Worm (Caenorhabditis elegans) whole organism, L1 larva: ENCODE data around the gene F57A8.1.

Source experiments
- ama-1 ChIP-seq: fragments of 150-350 bp; optimal IDR thresholded peaks from 2 replicates; lab custom pipeline; 2014
- lin-13 ChIP-seq: fragments of 150-350 bp; optimal IDR thresholded peaks from 2 replicates; lab custom pipeline; 2014; ENCODE audit warnings: missing biosample characterization, missing genetic modification reagents, missing genetic modification characterization
- nhr-12 ChIP-seq: sonication (generic microtip); optimal IDR thresholded peaks from 2 replicates; lab custom pipeline; 2017; ENCODE audit warnings: missing biosample characterization, missing genetic modification characterization
- snpc-4 ChIP-seq: fragments of 150-350 bp; optimal IDR thresholded peaks from 2 replicates; lab custom pipeline; 2014; ENCODE audit warnings: missing biosample characterization, missing genetic modification characterization

DNA sequence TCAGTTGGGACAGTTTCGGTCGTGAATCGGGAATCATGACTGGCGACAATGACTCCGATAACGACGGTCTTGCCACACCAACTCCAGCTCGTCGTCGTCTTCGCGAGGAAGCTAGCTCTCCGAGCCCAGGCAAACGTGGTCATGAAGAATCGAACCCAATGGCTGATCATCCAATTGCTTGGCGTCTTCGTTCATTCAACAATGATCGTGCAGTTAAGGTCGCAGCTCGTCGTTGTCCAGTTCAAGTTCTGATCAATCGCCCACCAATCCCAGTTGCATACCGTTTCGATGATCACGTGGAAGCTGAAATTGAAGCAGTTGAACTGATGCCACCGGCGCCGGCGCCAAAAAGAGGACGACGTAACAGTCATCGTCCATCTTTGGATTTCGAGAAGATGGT is 10.0 kb downstream of the F57A8.1 start:
- TF ChIP-seq snpc-4 (tag; lab: Kevin White, UChicago) (no peak), nhr-12 (tag; lab: Kevin White, UChicago) (no peak), lin-13 (GFP tag; lab: Kevin White, UChicago) (no peak), ama-1 (lab: Kevin White, UChicago) (no peak)
